Worm (Caenorhabditis elegans) whole organism, early embryonic: ENCODE measurements around the gene srd-56.

ENCODE experiments used
- B0310.2 ChIP-seq: sonication (generic microtip); optimal IDR thresholded peaks from 2 replicates; lab custom pipeline; 2016; ENCODE audit warnings: mild to moderate bottlenecking, missing genetic modification characterization, missing compliant biosample characterization
- F13C5.2 ChIP-seq: sonication (generic microtip); optimal IDR thresholded peaks from 2 replicates; lab custom pipeline; 2017; ENCODE audit warnings: mild to moderate bottlenecking, missing genetic modification characterization, inconsistent platforms, missing compliant biosample characterization
- aly-1 ChIP-seq: sonication (generic microtip); optimal IDR thresholded peaks from 2 replicates; lab custom pipeline; 2016; ENCODE audit warnings: missing genetic modification characterization, missing compliant biosample characterization
- ama-1 ChIP-seq: fragments of 150-350 bp; optimal IDR thresholded peaks from 2 replicates; lab custom pipeline; 2014
- ceh-13 ChIP-seq: fragments of 200-800 bp; sonication (Bioruptor generic); optimal IDR thresholded peaks from 2 replicates; lab custom pipeline; 2018; ENCODE audit warnings: mild to moderate bottlenecking, missing genetic modification characterization, missing compliant biosample characterization
- ceh-36 ChIP-seq: sonication (generic microtip); optimal IDR thresholded peaks from 2 replicates; lab custom pipeline; 2016; ENCODE audit warnings: missing genetic modification characterization, inconsistent platforms, missing compliant biosample characterization
- ets-7 ChIP-seq: sonication (generic microtip); optimal IDR thresholded peaks from 2 replicates; lab custom pipeline; 2016; ENCODE audit warnings: missing genotype, missing genetic modification characterization, missing compliant biosample characterization
- flt-1 ChIP-seq: fragments of 200-800 bp; sonication (Bioruptor generic); IDR thresholded peaks from 2 replicates; pipeline ENCODE4 v1.3.6; 2022; ENCODE audit warnings: missing genetic modification characterization, missing compliant biosample characterization
- hmbx-1 ChIP-seq: sonication (generic microtip); optimal IDR thresholded peaks from 2 replicates; lab custom pipeline; 2016; ENCODE audit warnings: mild to moderate bottlenecking, missing genetic modification characterization, missing compliant biosample characterization
- hmg-4 ChIP-seq: fragments of 200-800 bp; sonication (Bioruptor generic); optimal IDR thresholded peaks from 2 replicates; lab custom pipeline; 2018; ENCODE audit warnings: mild to moderate bottlenecking, missing genetic modification characterization, missing compliant biosample characterization
- hnd-1 ChIP-seq: sonication (generic microtip); optimal IDR thresholded peaks from 2 replicates; lab custom pipeline; 2016; ENCODE audit warnings: missing genetic modification characterization, missing compliant biosample characterization
- pes-1 ChIP-seq: fragments of 200-800 bp; sonication (Bioruptor generic); IDR thresholded peaks from 2 replicates; pipeline ENCODE4 v1.3.6; 2022; ENCODE audit warnings: missing genetic modification reagents, missing genetic modification characterization, missing compliant biosample characterization
- scrt-1 ChIP-seq: fragments of 200-800 bp; sonication (Bioruptor generic); IDR thresholded peaks from 2 replicates; pipeline ENCODE4 v1.3.6; 2022; ENCODE audit warnings: missing genetic modification characterization, missing compliant biosample characterization
- sea-1 ChIP-seq: fragments of 200-800 bp; sonication (Bioruptor generic); conservative IDR thresholded peaks from 2 replicates; pipeline ENCODE4 v1.3.6; 2022; ENCODE audit warnings: missing genetic modification characterization, missing compliant biosample characterization
- tbx-11 ChIP-seq: fragments of 200-800 bp; sonication (Bioruptor generic); IDR thresholded peaks from 2 replicates; pipeline ENCODE4 v1.3.6; 2022; ENCODE audit warnings: missing genetic modification characterization, missing compliant biosample characterization
- tbx-37 ChIP-seq: fragments of 200-800 bp; sonication (Bioruptor generic); conservative IDR thresholded peaks from 2 replicates; pipeline ENCODE4 v1.3.6; 2022; ENCODE audit warnings: missing genetic modification reagents, missing genetic modification characterization, missing compliant biosample characterization
- tra-4 ChIP-seq: sonication (generic microtip); optimal IDR thresholded peaks from 2 replicates; lab custom pipeline; 2017; ENCODE audit warnings: missing genetic modification characterization, missing compliant biosample characterization

srd-56 gene

ce11 chrII:7225864-7226522, 23.0 kb upstream of the srd-56 start, which contains the start of gene clh-3:
TSS of gene clh-3 (minus strand) at chrII:7225914.
- TF ChIP-seq B0310.2: no peak
- TF ChIP-seq tra-4 (tag; lab: Kevin White, UChicago): no peak
- TF ChIP-seq scrt-1 (GFP tag; lab: Robert Waterston, UW): no peak
- TF ChIP-seq pes-1 (GFP tag; lab: Robert Waterston, UW): no peak
- no peak for TF ChIP-seq ceh-36 (tag; lab: Kevin White, UChicago)
- TF ChIP-seq sea-1 (GFP tag; lab: Robert Waterston, UW): no peak
- no peak for TF ChIP-seq tbx-11
- no peak for TF ChIP-seq hmg-4 (GFP tag; lab: Kevin White, UChicago)
- TF ChIP-seq hmbx-1: no peak
- no peak for TF ChIP-seq ama-1
- no peak for TF ChIP-seq tbx-37 (GFP tag; lab: Robert Waterston, UW)
- TF ChIP-seq hnd-1 (tag; lab: Kevin White, UChicago): no peak
- no peak for TF ChIP-seq aly-1 (tag; lab: Kevin White, UChicago)
- no peak for TF ChIP-seq F13C5.2 (tag; lab: Kevin White, UChicago)
- no peak for TF ChIP-seq flt-1 (GFP tag; lab: Robert Waterston, UW)

ce11 chrII:7224074-7224473, 21.1 kb upstream of the srd-56 start:
- TF ChIP-seq F13C5.2 (tag; lab: Kevin White, UChicago) (no peak), scrt-1 (GFP tag; lab: Robert Waterston, UW) (no peak), ama-1 (no peak), hmg-4 (GFP tag; lab: Kevin White, UChicago) (no peak), ceh-13 (no peak), aly-1 (tag; lab: Kevin White, UChicago) (no peak), hmbx-1 (no peak), ceh-36 (tag; lab: Kevin White, UChicago) (no peak), tbx-11 (no peak), pes-1 (GFP tag; lab: Robert Waterston, UW) (no peak), sea-1 (GFP tag; lab: Robert Waterston, UW) (no peak), tra-4 (tag; lab: Kevin White, UChicago) (no peak), ets-7 (tag; lab: Kevin White, UChicago) (no peak), flt-1 (GFP tag; lab: Robert Waterston, UW) (no peak), B0310.2 (no peak), tbx-37 (GFP tag; lab: Robert Waterston, UW) (no peak), hnd-1 (tag; lab: Kevin White, UChicago) (no peak)

- TF ChIP-seq sea-1 (GFP tag; lab: Robert Waterston, UW) (no peak), tbx-11 (no peak), ets-7 (tag; lab: Kevin White, UChicago) (no peak), pes-1 (GFP tag; lab: Robert Waterston, UW) (no peak), hmbx-1 (no peak), tbx-37 (GFP tag; lab: Robert Waterston, UW) (no peak), hnd-1 (tag; lab: Kevin White, UChicago) (no peak), F13C5.2 (tag; lab: Kevin White, UChicago) (no peak), flt-1 (GFP tag; lab: Robert Waterston, UW) (no peak)
These were observed 14.0 kb upstream of the srd-56 start, which contains the start of gene E04F6.10 for ce11 chrII:7217047-7217446. TSS of gene E04F6.10 (minus strand) at chrII:7217147.

- TF ChIP-seq tbx-37 (GFP tag; lab: Robert Waterston, UW) (no peak), F13C5.2 (tag; lab: Kevin White, UChicago) (no peak), hmbx-1 (no peak), hmg-4 (GFP tag; lab: Kevin White, UChicago) (no peak), B0310.2 (no peak)
These were observed 9.0 kb upstream of the srd-56 start, which contains the start of gene E04F6.9 for ce11 chrII:7212059-7212458. TSS of gene E04F6.9 (minus strand) at chrII:7212159.

DNA sequence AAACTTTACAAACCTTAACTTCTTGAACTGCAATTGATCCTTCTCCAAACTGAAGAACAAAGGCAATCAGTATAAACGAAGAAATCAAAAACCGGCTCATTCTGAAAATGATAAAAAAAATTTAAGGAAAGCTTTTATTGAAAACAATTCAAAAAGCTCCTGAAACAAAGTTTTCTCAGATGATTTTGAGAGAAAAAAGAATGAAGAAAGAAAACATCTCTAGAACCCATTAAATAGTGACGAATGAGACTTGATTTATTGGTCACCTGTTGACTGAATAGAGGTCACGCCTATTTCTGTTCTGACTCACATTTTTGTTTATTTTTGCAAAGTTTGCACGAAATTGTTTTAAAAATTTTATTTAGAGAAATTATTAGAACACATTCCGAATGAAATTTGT, 8.3 kb upstream of the srd-56 start, which contains the start of gene E04F6.8:
Gene E04F6.8, minus strand, starts transcription at position 101 of the 400 bp plus-strand sequence.
- TF ChIP-seq tbx-11 (no peak), hmbx-1 (no peak), hmg-4 (GFP tag; lab: Kevin White, UChicago) (no peak), hnd-1 (tag; lab: Kevin White, UChicago) (no peak), sea-1 (GFP tag; lab: Robert Waterston, UW) (no peak), F13C5.2 (tag; lab: Kevin White, UChicago) (no peak), tra-4 (tag; lab: Kevin White, UChicago) (no peak), B0310.2 (no peak), scrt-1 (GFP tag; lab: Robert Waterston, UW) (no peak), flt-1 (GFP tag; lab: Robert Waterston, UW) (no peak), aly-1 (tag; lab: Kevin White, UChicago) (no peak), ceh-36 (tag; lab: Kevin White, UChicago) (no peak), ama-1 (no peak), ceh-13 (no peak), ets-7 (tag; lab: Kevin White, UChicago) (no peak), pes-1 (GFP tag; lab: Robert Waterston, UW) (no peak), tbx-37 (GFP tag; lab: Robert Waterston, UW) (no peak)

ce11 chrII:7210187-7210586, 7.2 kb upstream of the srd-56 start, which contains the start of gene E04F6.15:
TSS of gene E04F6.15 (minus strand) at chrII:7210287.
- TF ChIP-seq ceh-13: no peak
- TF ChIP-seq B0310.2: no peak
- no peak for TF ChIP-seq flt-1 (GFP tag; lab: Robert Waterston, UW)
- no peak for TF ChIP-seq tra-4 (tag; lab: Kevin White, UChicago)
- TF ChIP-seq sea-1 (GFP tag; lab: Robert Waterston, UW): no peak
- TF ChIP-seq scrt-1 (GFP tag; lab: Robert Waterston, UW): no peak
- TF ChIP-seq hmg-4 (GFP tag; lab: Kevin White, UChicago): no peak
- TF ChIP-seq hnd-1 (tag; lab: Kevin White, UChicago): no peak
- TF ChIP-seq pes-1 (GFP tag; lab: Robert Waterston, UW): no peak
- no peak for TF ChIP-seq hmbx-1
- TF ChIP-seq F13C5.2 (tag; lab: Kevin White, UChicago): no peak
- no peak for TF ChIP-seq ama-1
- TF ChIP-seq tbx-11: no peak
- no peak for TF ChIP-seq tbx-37 (GFP tag; lab: Robert Waterston, UW)
- TF ChIP-seq ets-7 (tag; lab: Kevin White, UChicago): no peak
